Fruit fly (Drosophila melanogaster) whole organism, embryonic: ENCODE data around the gene aop.

Source experiments
- Ada2b ChIP-seq: fragments of 200-800 bp; sonication (Bioruptor generic); IDR thresholded peaks from 2 replicates; pipeline ENCODE4 v1.3.6; 2022; ENCODE audit warnings: missing biosample characterization, missing genetic modification characterization
- Bgb ChIP-seq: fragments of 200-800 bp; sonication (Bioruptor generic); IDR thresholded peaks from 2 replicates; pipeline ENCODE4 v1.3.6; 2022; ENCODE audit warnings: missing biosample characterization, missing genetic modification characterization; ENCODE audit not compliant: partially characterized antibody
- CG12155 ChIP-seq: fragments of 200-800 bp; sonication (Bioruptor generic); optimal IDR thresholded peaks from 3 replicates; lab custom pipeline; 2016; ENCODE audit warnings: missing biosample characterization, missing genetic modification characterization
- CG13123 ChIP-seq: fragments of 200-800 bp; sonication (Bioruptor generic); optimal IDR thresholded peaks from 2 replicates; lab custom pipeline; 2016; ENCODE audit warnings: missing biosample characterization, missing genetic modification characterization
- CG13624 ChIP-seq: fragments of 200-800 bp; sonication (Bioruptor generic); optimal IDR thresholded peaks from 2 replicates; lab custom pipeline; 2016; ENCODE audit warnings: missing biosample characterization, missing genetic modification characterization
- CG15269 ChIP-seq: fragments of 200-800 bp; sonication (Bioruptor generic); optimal IDR thresholded peaks from 2 replicates; lab custom pipeline; 2018; ENCODE audit warnings: missing biosample characterization, mild to moderate bottlenecking, missing genetic modification characterization, moderate library complexity
- CG17359 ChIP-seq: fragments of 200-800 bp; sonication (Bioruptor generic); optimal IDR thresholded peaks from 3 replicates; lab custom pipeline; 2018; ENCODE audit warnings: missing biosample characterization, mild to moderate bottlenecking, missing genetic modification characterization, moderate library complexity
- CG17361 ChIP-seq: fragments of 200-800 bp; sonication (Bioruptor generic); IDR thresholded peaks from 3 replicates; pipeline ENCODE4 v1.3.6; 2022; ENCODE audit warnings: missing biosample characterization, missing genetic modification characterization
- CG17385 ChIP-seq: fragments of 200-800 bp; sonication (Bioruptor generic); optimal IDR thresholded peaks from 3 replicates; lab custom pipeline; 2018; ENCODE audit warnings: missing biosample characterization, mild to moderate bottlenecking, missing genetic modification characterization
- CG1792 ChIP-seq: fragments of 200-800 bp; sonication (Bioruptor generic); optimal IDR thresholded peaks from 2 replicates; lab custom pipeline; 2016; ENCODE audit warnings: missing biosample characterization, missing genetic modification characterization
- CG18619 ChIP-seq: fragments of 200-800 bp; sonication (Bioruptor generic); optimal IDR thresholded peaks from 3 replicates; lab custom pipeline; 2017; ENCODE audit warnings: missing biosample characterization, mild to moderate bottlenecking, missing genetic modification characterization
- CG34224 ChIP-seq: fragments of 200-800 bp; sonication (Bioruptor generic); IDR thresholded peaks from 3 replicates; pipeline ENCODE4 v1.3.6; 2022; ENCODE audit warnings: missing biosample characterization, missing genetic modification characterization; ENCODE audit not compliant: partially characterized antibody
- CG3995 ChIP-seq: fragments of 200-800 bp; sonication (Bioruptor generic); optimal IDR thresholded peaks from 3 replicates; lab custom pipeline; 2016; ENCODE audit warnings: missing biosample characterization, missing genetic modification characterization
- CG42726 ChIP-seq: fragments of 200-800 bp; sonication (Bioruptor generic); IDR thresholded peaks from 2 replicates; pipeline ENCODE4 v1.3.6; 2022; ENCODE audit warnings: missing biosample characterization, missing genetic modification characterization; ENCODE audit not compliant: partially characterized antibody
- CG4282 ChIP-seq: fragments of 200-800 bp; sonication (Bioruptor generic); optimal IDR thresholded peaks from 2 replicates; lab custom pipeline; 2016; ENCODE audit warnings: missing biosample characterization, missing genetic modification characterization
- CG4707 ChIP-seq: fragments of 200-800 bp; sonication (Bioruptor generic); optimal IDR thresholded peaks from 2 replicates; lab custom pipeline; 2018; ENCODE audit warnings: missing biosample characterization, mild to moderate bottlenecking, missing genetic modification characterization, moderate library complexity
- CG5245 ChIP-seq: fragments of 200-800 bp; sonication (Bioruptor generic); optimal IDR thresholded peaks from 3 replicates; lab custom pipeline; 2016; ENCODE audit warnings: missing biosample characterization, missing genetic modification characterization
- CG6689 ChIP-seq: fragments of 200-800 bp; sonication (Bioruptor generic); IDR thresholded peaks from 2 replicates; pipeline ENCODE4 v1.3.6; 2022; ENCODE audit warnings: missing biosample characterization, missing genetic modification characterization
- CG7745 ChIP-seq: fragments of 200-800 bp; sonication (Bioruptor generic); optimal IDR thresholded peaks from 2 replicates; lab custom pipeline; 2018; ENCODE audit warnings: missing biosample characterization, mild to moderate bottlenecking, missing genetic modification characterization, moderate library complexity
- CG7786 ChIP-seq: fragments of 200-800 bp; sonication (Bioruptor generic); optimal IDR thresholded peaks from 2 replicates; lab custom pipeline; 2016; ENCODE audit warnings: missing biosample characterization, missing genetic modification characterization
- CG9817 ChIP-seq: fragments of 200-800 bp; sonication (Bioruptor generic); optimal IDR thresholded peaks from 2 replicates; lab custom pipeline; 2018; ENCODE audit warnings: missing biosample characterization, mild to moderate bottlenecking, missing genetic modification characterization, moderate library complexity
- D ChIP-seq, 2 experiments: fragments of 200-800 bp in 1 of 2; fragments of >200 bp in 1 of 2; sonication (Bioruptor generic) in 1 of 2; optimal IDR thresholded peaks; 2 replicates in 1 of 2; 3 replicates in 1 of 2; lab custom pipeline; 2017; ENCODE audit warnings: mild to moderate bottlenecking in 1 of 2, missing biosample characterization in 1 of 2, missing genetic modification characterization in 1 of 2, missing genetic modification reagents in 1 of 2
- Dad ChIP-seq: fragments of 200-800 bp; sonication (Bioruptor generic); optimal IDR thresholded peaks from 3 replicates; lab custom pipeline; 2016; ENCODE audit warnings: missing biosample characterization, missing genetic modification characterization
- Dref ChIP-seq: fragments of 200-800 bp; sonication (Bioruptor generic); IDR thresholded peaks from 2 replicates; pipeline ENCODE4 v1.3.6; 2022; ENCODE audit warnings: missing biosample characterization, missing genetic modification characterization
- Ets65A ChIP-seq: fragments of 200-800 bp; sonication (Bioruptor generic); peaks from one replicate; lab custom pipeline; 2016; ENCODE audit warnings: missing biosample characterization, missing genetic modification characterization
- HLH3B ChIP-seq: fragments of 200-800 bp; sonication (Bioruptor generic); IDR thresholded peaks from 2 replicates; pipeline ENCODE4 v1.3.6; 2022; ENCODE audit warnings: missing biosample characterization, missing genetic modification characterization
- Max ChIP-seq: fragments of 200-800 bp; sonication (Bioruptor generic); optimal IDR thresholded peaks from 2 replicates; lab custom pipeline; 2016; ENCODE audit warnings: missing biosample characterization, mild to moderate bottlenecking, missing genetic modification characterization
- NfI ChIP-seq: fragments of 200-800 bp; sonication (Bioruptor generic); optimal IDR thresholded peaks from 3 replicates; lab custom pipeline; 2018; ENCODE audit warnings: missing biosample characterization, mild to moderate bottlenecking, missing genetic modification characterization, moderate library complexity
- Rfx ChIP-seq: fragments of 200-800 bp; sonication (Bioruptor generic); IDR thresholded peaks from 2 replicates; pipeline ENCODE4 v1.3.6; 2022; ENCODE audit warnings: missing biosample characterization, missing genetic modification characterization
- Sin3A ChIP-seq: fragments of >200 bp; optimal IDR thresholded peaks from 2 replicates; lab custom pipeline; 2018
- Sry-β ChIP-seq: fragments of 200-800 bp; sonication (Bioruptor generic); optimal IDR thresholded peaks from 2 replicates; lab custom pipeline; 2018; ENCODE audit warnings: missing biosample characterization, mild to moderate bottlenecking, missing genetic modification characterization, moderate library complexity
- ac ChIP-seq: fragments of 200-800 bp; sonication (Bioruptor generic); optimal IDR thresholded peaks from 3 replicates; lab custom pipeline; 2017; ENCODE audit warnings: missing biosample characterization, mild to moderate bottlenecking, missing genetic modification characterization
- ci ChIP-seq: fragments of 200-800 bp; sonication (Bioruptor generic); IDR thresholded peaks from 3 replicates; pipeline ENCODE4 v1.3.6; 2022; ENCODE audit warnings: missing biosample characterization, missing genetic modification characterization
- crol ChIP-seq: fragments of 200-800 bp; sonication (Bioruptor generic); IDR thresholded peaks from 2 replicates; pipeline ENCODE4 v1.3.6; 2022; ENCODE audit warnings: missing biosample characterization, missing genetic modification characterization
- dimm ChIP-seq: fragments of 200-800 bp; sonication (Bioruptor generic); IDR thresholded peaks from 2 replicates; pipeline ENCODE4 v1.3.6; 2022; ENCODE audit warnings: missing biosample characterization, missing genetic modification characterization
- dysf ChIP-seq: fragments of 200-800 bp; sonication (Bioruptor generic); IDR thresholded peaks from 3 replicates; pipeline ENCODE4 v1.3.6; 2022; ENCODE audit warnings: missing biosample characterization, missing genetic modification characterization
- fd102C ChIP-seq: fragments of 200-800 bp; sonication (Bioruptor generic); optimal IDR thresholded peaks from 2 replicates; lab custom pipeline; 2018; ENCODE audit warnings: missing biosample characterization, mild to moderate bottlenecking, missing genetic modification characterization, moderate library complexity
- fu2 ChIP-seq: fragments of 200-800 bp; sonication (Bioruptor generic); optimal IDR thresholded peaks from 2 replicates; lab custom pipeline; 2016; ENCODE audit warnings: missing biosample characterization, missing genetic modification characterization
- jing ChIP-seq: fragments of 200-800 bp; sonication (Bioruptor generic); optimal IDR thresholded peaks from 2 replicates; lab custom pipeline; 2018; ENCODE audit warnings: missing biosample characterization, mild to moderate bottlenecking, missing genetic modification characterization
- pb ChIP-seq: fragments of 200-800 bp; sonication (Bioruptor generic); optimal IDR thresholded peaks from 3 replicates; lab custom pipeline; 2016; ENCODE audit warnings: missing biosample characterization, missing genetic modification characterization
- peb ChIP-seq: fragments of 200-800 bp; sonication (Bioruptor generic); IDR thresholded peaks from 2 replicates; pipeline ENCODE4 v1.3.6; 2022; ENCODE audit warnings: missing biosample characterization, missing genetic modification characterization
- phol ChIP-seq: fragments of 200-800 bp; sonication (Bioruptor generic); optimal IDR thresholded peaks from 3 replicates; lab custom pipeline; 2018; ENCODE audit warnings: missing biosample characterization, mild to moderate bottlenecking, missing genetic modification characterization, moderate library complexity
- sc ChIP-seq, 3 experiments: fragments of >200 bp in 2 of 3; fragments of 200-800 bp in 1 of 3; sonication (Bioruptor generic) in 1 of 3; optimal IDR thresholded peaks; 2 replicates in 2 of 3; 3 replicates in 1 of 3; lab custom pipeline; 2017; ENCODE audit warnings: mild to moderate bottlenecking in 1 of 3, missing biosample characterization in 1 of 3, missing genetic modification characterization in 1 of 3, missing genetic modification reagents in 1 of 3
- schlank ChIP-seq: fragments of 200-800 bp; sonication (Bioruptor generic); optimal IDR thresholded peaks from 2 replicates; lab custom pipeline; 2018; ENCODE audit warnings: missing biosample characterization, mild to moderate bottlenecking, missing genetic modification characterization
- scrt ChIP-seq: fragments of 200-800 bp; sonication (Bioruptor generic); optimal IDR thresholded peaks from 2 replicates; lab custom pipeline; 2018; ENCODE audit warnings: missing biosample characterization, mild to moderate bottlenecking, missing genetic modification characterization, moderate library complexity
- seq ChIP-seq: fragments of 200-800 bp; sonication (Bioruptor generic); IDR thresholded peaks from 2 replicates; pipeline ENCODE4 v1.3.6; 2022; ENCODE audit warnings: missing biosample characterization, missing genetic modification characterization
- so ChIP-seq: fragments of 200-800 bp; sonication (Bioruptor generic); IDR thresholded peaks from 3 replicates; pipeline ENCODE4 v1.3.6; 2022; ENCODE audit warnings: missing biosample characterization, missing genetic modification characterization
- sob ChIP-seq: fragments of 200-800 bp; sonication (Bioruptor generic); IDR thresholded peaks from 2 replicates; pipeline ENCODE4 v1.3.6; 2022; ENCODE audit warnings: missing biosample characterization, missing genetic modification characterization
- stc ChIP-seq: fragments of 200-800 bp; sonication (Bioruptor generic); IDR thresholded peaks from 2 replicates; pipeline ENCODE4 v1.3.6; 2022; ENCODE audit warnings: missing biosample characterization, missing genetic modification characterization
- vfl ChIP-seq: fragments of 200-800 bp; sonication (Bioruptor generic); optimal IDR thresholded peaks from 2 replicates; lab custom pipeline; 2016; ENCODE audit warnings: missing biosample characterization, missing genetic modification characterization
- yki ChIP-seq: fragments of >200 bp; optimal IDR thresholded peaks from 3 replicates; lab custom pipeline; 2018

Gene aop

dm6 chr2L:2217067-2217684 is 38.6 kb upstream of the aop start, which contains the start of the genes CG15386, CG42371 and mio (continued):
- peak; percentile 99 for TF ChIP-seq CG17385
- no peak for TF ChIP-seq sc (optimal IDR thresholded peaks at IDR 0.05; lab: Kevin White, UChicago)
- no peak for TF ChIP-seq sc (GFP tag; optimal IDR thresholded peaks at IDR 0.05; lab: Kevin White, UChicago)
- TF ChIP-seq CG7786 (GFP tag; lab: Kevin White, UChicago): no peak
- no peak for TF ChIP-seq CG1792 (GFP tag; lab: Kevin White, UChicago)
- peak; percentile 10 for TF ChIP-seq CG12155 (GFP tag; lab: Kevin White, UChicago)
- no peak for TF ChIP-seq HLH3B (GFP tag; lab: Robert Waterston, UW)
- no peak for TF ChIP-seq yki (lab: Kevin White, UChicago)
- no peak for TF ChIP-seq scrt
- no peak for TF ChIP-seq seq (GFP tag; lab: Robert Waterston, UW)
- peak; percentile 63; the same call in 2 of the 3 replicates for TF ChIP-seq CG34224 (GFP tag; lab: Robert Waterston, UW)
- no peak for TF ChIP-seq D (optimal IDR thresholded peaks at IDR 0.05; lab: Kevin White, UChicago)
- no peak for TF ChIP-seq D (GFP tag; optimal IDR thresholded peaks at IDR 0.05; lab: Kevin White, UChicago)
- no peak for TF ChIP-seq CG5245
- TF ChIP-seq Ada2b (GFP tag; lab: Robert Waterston, UW): no peak
- no peak for TF ChIP-seq vfl (GFP tag; lab: Kevin White, UChicago)
- TF ChIP-seq pb (GFP tag; lab: Kevin White, UChicago): no peak
- TF ChIP-seq CG15269 (tag; lab: Kevin White, UChicago): no peak
- TF ChIP-seq ac: no peak
- TF ChIP-seq Ets65A (GFP tag; lab: Kevin White, UChicago): no peak
- no peak for TF ChIP-seq CG13123 (GFP tag; lab: Kevin White, UChicago)
- no peak for TF ChIP-seq Sry-β (GFP tag; lab: Kevin White, UChicago)
- TF ChIP-seq CG17359 (tag; lab: Kevin White, UChicago): no peak
- no peak for TF ChIP-seq CG7745 (tag; lab: Kevin White, UChicago)
- TF ChIP-seq jing: no peak
- no peak for TF ChIP-seq CG4282
- peak; percentile 81 for TF ChIP-seq Dref (GFP tag; lab: Robert Waterston, UW)
- peak; percentile 14 for TF ChIP-seq NfI (GFP tag; lab: Kevin White, UChicago)
- TF ChIP-seq CG13624 (GFP tag; lab: Kevin White, UChicago): peak; percentile 82
- TF ChIP-seq dysf (GFP tag; lab: Robert Waterston, UW): no peak
- TF ChIP-seq ci (GFP tag; lab: Robert Waterston, UW): peak; percentile 65
- TF ChIP-seq Rfx (GFP tag; lab: Robert Waterston, UW): peak; percentile 11; the same call in 1 of the 2 replicates
- TF ChIP-seq so (GFP tag; lab: Robert Waterston, UW): no peak
- no peak for TF ChIP-seq CG18619 (GFP tag; lab: Kevin White, UChicago)
- TF ChIP-seq CG3995 (GFP tag; lab: Kevin White, UChicago): peak; percentile 41
- TF ChIP-seq peb (GFP tag; lab: Robert Waterston, UW): no peak
- TF ChIP-seq schlank (tag; lab: Kevin White, UChicago): no peak
- TF ChIP-seq dimm (GFP tag; lab: Robert Waterston, UW): no peak
- peak; percentile 63 for TF ChIP-seq Max (GFP tag; lab: Kevin White, UChicago)
- 0 out of 2 replicates have a peak, but pooled peaks have one; percentile 40 for TF ChIP-seq CG42726 (GFP tag; lab: Robert Waterston, UW)
- TF ChIP-seq CG4707: no peak
- TF ChIP-seq phol: no peak
- no peak for TF ChIP-seq CG9817
- TF ChIP-seq crol (GFP tag; lab: Robert Waterston, UW): no peak
- TF ChIP-seq sob: peak; percentile 39; the same call in 1 of the 2 replicates
- no peak for TF ChIP-seq stc (GFP tag; lab: Robert Waterston, UW)
- peak; percentile 34 for TF ChIP-seq Sin3A (lab: Kevin White, UChicago)
- no peak for TF ChIP-seq fd102C (GFP tag; lab: Kevin White, UChicago)
- TF ChIP-seq CG17361 (GFP tag; lab: Robert Waterston, UW): no peak
- peak; percentile 59 for TF ChIP-seq Bgb (GFP tag; lab: Robert Waterston, UW)
- no peak for TF ChIP-seq Dad (GFP tag; lab: Kevin White, UChicago)
- no peak for TF ChIP-seq CG6689 (GFP tag; lab: Robert Waterston, UW)
- TF ChIP-seq fu2: no peak
